Worm (Caenorhabditis elegans) whole organism, young adult: ENCODE data around the gene ncr-1.

Source experiments
- B0035.1 ChIP-seq: sonication (generic microtip); optimal IDR thresholded peaks from 2 replicates; lab custom pipeline; 2016; ENCODE audit warnings: missing genetic modification characterization, mild to moderate bottlenecking, missing compliant biosample characterization, missing genotype, missing genetic modification reagents
- B0336.3 ChIP-seq: fragments of 200-800 bp; sonication (Bioruptor generic); IDR thresholded peaks from 2 replicates; pipeline ENCODE4 v1.3.6; 2022; ENCODE audit warnings: missing genetic modification characterization, missing compliant biosample characterization
- D2030.7 ChIP-seq: fragments of 200-800 bp; sonication (Bioruptor generic); IDR thresholded peaks from 2 replicates; pipeline ENCODE4 v1.3.6; 2022; ENCODE audit warnings: missing genetic modification reagents, missing genetic modification characterization, missing compliant biosample characterization
- F49E8.2 ChIP-seq: sonication (generic microtip); optimal IDR thresholded peaks from 3 replicates; lab custom pipeline; 2017; ENCODE audit warnings: missing genetic modification characterization, mild to moderate bottlenecking, missing compliant biosample characterization, antibody characterized with exemption, moderate library complexity; ENCODE audit not compliant: insufficient read depth
- K11D2.4 ChIP-seq: fragments of 200-800 bp; sonication (Bioruptor generic); IDR thresholded peaks from 2 replicates; pipeline ENCODE4 v1.3.6; 2022; ENCODE audit warnings: missing genetic modification reagents, missing genetic modification characterization, missing compliant biosample characterization
- T07F8.4 ChIP-seq: sonication (generic microtip); optimal IDR thresholded peaks from 2 replicates; lab custom pipeline; 2016; ENCODE audit warnings: mild to moderate bottlenecking, missing genetic modification characterization, moderate library complexity, missing compliant biosample characterization
- ZK185.1 ChIP-seq: sonication (generic microtip); optimal IDR thresholded peaks from 2 replicates; lab custom pipeline; 2016; ENCODE audit warnings: mild to moderate bottlenecking, missing genetic modification characterization, missing compliant biosample characterization; ENCODE audit not compliant: poor library complexity, severe bottlenecking
- aptf-2 ChIP-seq: fragments of 200-800 bp; sonication (Bioruptor generic); conservative IDR thresholded peaks from 2 replicates; pipeline ENCODE4 v1.3.6; 2022; ENCODE audit warnings: missing genetic modification reagents, missing genetic modification characterization, missing compliant biosample characterization
- attf-3 ChIP-seq: fragments of 200-800 bp; sonication (Bioruptor generic); conservative IDR thresholded peaks from 2 replicates; pipeline ENCODE4 v1.3.6; 2022; ENCODE audit warnings: missing genetic modification reagents, missing genetic modification characterization, missing compliant biosample characterization
- attf-6 ChIP-seq: fragments of 200-800 bp; sonication (Bioruptor generic); IDR thresholded peaks from 2 replicates; pipeline ENCODE4 v1.3.6; 2022; ENCODE audit warnings: missing genetic modification reagents, missing genetic modification characterization, missing compliant biosample characterization
- cebp-1 ChIP-seq, 2 experiments: fragments of 200-800 bp in 1 of 2; sonication (Bioruptor generic) in 1 of 2; sonication (generic microtip) in 1 of 2; IDR thresholded peaks in 1 of 2; optimal IDR thresholded peaks in 1 of 2; 2 replicates each; pipeline versions ENCODE4 v1.3.6 to Lab custom; 2017 to 2022; ENCODE audit warnings: missing compliant biosample characterization in 2 of 2, missing genetic modification characterization in 2 of 2, mild to moderate bottlenecking in 1 of 2, missing genetic modification reagents in 1 of 2, moderate library complexity in 1 of 2
- ceh-100 ChIP-seq: fragments of 200-800 bp; sonication (Bioruptor generic); IDR thresholded peaks from 2 replicates; pipeline ENCODE4 v1.3.6; 2022; ENCODE audit warnings: missing genetic modification reagents, missing genetic modification characterization, missing compliant biosample characterization
- ceh-91 ChIP-seq: fragments of 200-800 bp; sonication (Bioruptor generic); IDR thresholded peaks from 2 replicates; pipeline ENCODE4 v1.3.6; 2022; ENCODE audit warnings: missing genetic modification reagents, missing genetic modification characterization, missing compliant biosample characterization
- chd-7 ChIP-seq: sonication (generic microtip); optimal IDR thresholded peaks from 2 replicates; lab custom pipeline; 2016; ENCODE audit warnings: mild to moderate bottlenecking, missing genetic modification characterization, moderate library complexity, missing compliant biosample characterization
- dpl-1 ChIP-seq: fragments of 150-350 bp; optimal IDR thresholded peaks from 2 replicates; lab custom pipeline; 2014; ENCODE audit warnings: missing biosample characterization, missing genetic modification reagents, missing genetic modification characterization
- egl-18 ChIP-seq: fragments of 200-800 bp; sonication (Bioruptor generic); IDR thresholded peaks from 2 replicates; pipeline ENCODE4 v1.3.6; 2022; ENCODE audit warnings: missing genetic modification reagents, missing genetic modification characterization, missing compliant biosample characterization
- ekl-4 ChIP-seq: fragments of 200-800 bp; sonication (Bioruptor generic); IDR thresholded peaks from 2 replicates; pipeline ENCODE4 v1.3.6; 2022; ENCODE audit warnings: missing genetic modification reagents, missing genetic modification characterization, missing compliant biosample characterization
- ets-4 ChIP-seq: fragments of 200-800 bp; sonication (Bioruptor generic); optimal IDR thresholded peaks from 2 replicates; lab custom pipeline; 2018; ENCODE audit warnings: mild to moderate bottlenecking, missing genetic modification characterization, missing compliant biosample characterization
- gei-17 ChIP-seq: fragments of 200-800 bp; sonication (Bioruptor generic); optimal IDR thresholded peaks from 2 replicates; lab custom pipeline; 2018; ENCODE audit warnings: mild to moderate bottlenecking, missing genetic modification characterization, missing compliant biosample characterization
- him-1 ChIP-seq: sonication (generic microtip); optimal IDR thresholded peaks from 2 replicates; lab custom pipeline; 2016; ENCODE audit warnings: missing genotype, missing genetic modification reagents, missing genetic modification characterization, missing compliant biosample characterization
- hlh-12 ChIP-seq: sonication (generic microtip); optimal IDR thresholded peaks from 2 replicates; lab custom pipeline; 2016; ENCODE audit warnings: missing genetic modification characterization, missing compliant biosample characterization
- hlh-26 ChIP-seq: fragments of 200-800 bp; sonication (Bioruptor generic); conservative IDR thresholded peaks from 2 replicates; pipeline ENCODE4 v1.3.6; 2022; ENCODE audit warnings: missing genetic modification reagents, missing genetic modification characterization, missing compliant biosample characterization
- hsf-1 ChIP-seq: fragments of 200-800 bp; sonication (Bioruptor generic); IDR thresholded peaks from 2 replicates; pipeline ENCODE4 v1.3.6; 2022; ENCODE audit warnings: missing genetic modification reagents, missing genetic modification characterization, missing compliant biosample characterization
- lag-1 ChIP-seq: fragments of 200-800 bp; sonication (Bioruptor generic); IDR thresholded peaks from 2 replicates; pipeline ENCODE4 v1.3.6; 2022; ENCODE audit warnings: missing genetic modification reagents, missing genetic modification characterization, missing compliant biosample characterization
- let-526 ChIP-seq: fragments of 200-800 bp; sonication (Bioruptor generic); IDR thresholded peaks from 2 replicates; pipeline ENCODE4 v1.3.6; 2022; ENCODE audit warnings: missing genetic modification reagents, missing genetic modification characterization, missing compliant biosample characterization
- let-607 ChIP-seq, 2 experiments: fragments of 200-800 bp in 1 of 2; sonication (Bioruptor generic) in 1 of 2; sonication (generic microtip) in 1 of 2; optimal IDR thresholded peaks; 2 replicates each; lab custom pipeline; 2016 to 2018; ENCODE audit warnings: mild to moderate bottlenecking in 2 of 2, missing compliant biosample characterization in 2 of 2, missing genetic modification characterization in 2 of 2, moderate library complexity in 2 of 2, missing genotype in 1 of 2
- lin-35 ChIP-seq, 3 experiments: fragments of 150-350 bp in 2 of 3; sonication (generic microtip) in 1 of 3; optimal IDR thresholded peaks; 2 replicates each; lab custom pipeline; 2014 to 2018; ENCODE audit warnings: missing biosample characterization in 3 of 3, missing genetic modification characterization in 3 of 3, missing genetic modification reagents in 3 of 3
- lsl-1 ChIP-seq: fragments of 200-800 bp; sonication (Bioruptor generic); optimal IDR thresholded peaks from 2 replicates; lab custom pipeline; 2018; ENCODE audit warnings: mild to moderate bottlenecking, missing genetic modification characterization, moderate library complexity, missing compliant biosample characterization
- madf-10 ChIP-seq: sonication (generic microtip); optimal IDR thresholded peaks from 2 replicates; lab custom pipeline; 2016; ENCODE audit warnings: mild to moderate bottlenecking, missing genetic modification characterization, missing compliant biosample characterization
- madf-8 ChIP-seq: fragments of 200-800 bp; sonication (Bioruptor generic); conservative IDR thresholded peaks from 2 replicates; pipeline ENCODE4 v1.3.6; 2022; ENCODE audit warnings: missing genetic modification reagents, missing genetic modification characterization, missing compliant biosample characterization
- mcd-1 ChIP-seq: fragments of 200-800 bp; sonication (Bioruptor generic); IDR thresholded peaks from 2 replicates; pipeline ENCODE4 v1.3.6; 2022; ENCODE audit warnings: missing genetic modification reagents, missing genetic modification characterization, missing compliant biosample characterization
- mel-28 ChIP-seq: sonication (generic microtip); optimal IDR thresholded peaks from 2 replicates; lab custom pipeline; 2016; ENCODE audit warnings: borderline replicate concordance, mild to moderate bottlenecking, missing genetic modification characterization, missing compliant biosample characterization
- mxl-1 ChIP-seq: sonication (generic microtip); optimal IDR thresholded peaks from 2 replicates; lab custom pipeline; 2016; ENCODE audit warnings: missing genetic modification characterization, missing compliant biosample characterization
- nfya-2 ChIP-seq: fragments of 200-800 bp; sonication (Bioruptor generic); IDR thresholded peaks from 2 replicates; pipeline ENCODE4 v1.3.6; 2022; ENCODE audit warnings: missing genetic modification reagents, missing genetic modification characterization, missing compliant biosample characterization
- nfyb-1 ChIP-seq: fragments of 200-800 bp; sonication (Bioruptor generic); IDR thresholded peaks from 2 replicates; pipeline ENCODE4 v1.3.6; 2022; ENCODE audit warnings: missing genetic modification reagents, missing genetic modification characterization, missing compliant biosample characterization
- nhr-27 ChIP-seq: fragments of 200-800 bp; sonication (Bioruptor generic); optimal IDR thresholded peaks from 2 replicates; lab custom pipeline; 2018; ENCODE audit warnings: mild to moderate bottlenecking, missing genetic modification characterization, moderate library complexity, missing compliant biosample characterization
- nhr-80 ChIP-seq: sonication (generic microtip); optimal IDR thresholded peaks from 2 replicates; lab custom pipeline; 2016; ENCODE audit warnings: missing genetic modification characterization, missing compliant biosample characterization
- rpc-1 ChIP-seq, 2 experiments: fragments of 150-350 bp in 1 of 2; sonication (generic microtip) in 1 of 2; optimal IDR thresholded peaks; 2 replicates each; lab custom pipeline; 2014 to 2018; ENCODE audit warnings: missing biosample characterization in 1 of 2, missing genetic modification characterization in 1 of 2, missing genetic modification reagents in 1 of 2, missing genotype in 1 of 2
- sdz-38 ChIP-seq: sonication (generic microtip); optimal IDR thresholded peaks from 2 replicates; lab custom pipeline; 2016; ENCODE audit warnings: missing genotype, missing genetic modification characterization, missing compliant biosample characterization
- snpc-1.3 ChIP-seq: sonication (generic microtip); optimal IDR thresholded peaks from 2 replicates; lab custom pipeline; 2017; ENCODE audit warnings: missing genetic modification characterization, mild to moderate bottlenecking, missing compliant biosample characterization, antibody characterized with exemption, moderate library complexity, missing genotype, missing genetic modification reagents; ENCODE audit not compliant: insufficient read depth
- snpc-4 ChIP-seq, 5 experiments: fragments of 150-350 bp in 1 of 5; sonication (generic microtip) in 4 of 5; optimal IDR thresholded peaks; 2 replicates each; lab custom pipeline; 2014 to 2018; ENCODE audit warnings: missing genetic modification characterization in 5 of 5, missing biosample characterization in 3 of 5, antibody characterized with exemption in 2 of 5, mild to moderate bottlenecking in 2 of 5, missing compliant biosample characterization in 2 of 5, missing genotype in 2 of 5, moderate library complexity in 2 of 5, missing genetic modification reagents in 1 of 5
- somi-1 ChIP-seq: fragments of 200-800 bp; sonication (Bioruptor generic); optimal IDR thresholded peaks from 2 replicates; lab custom pipeline; 2018; ENCODE audit warnings: mild to moderate bottlenecking, missing genetic modification characterization, missing compliant biosample characterization
- sptf-2 ChIP-seq: fragments of 200-800 bp; sonication (Bioruptor generic); optimal IDR thresholded peaks from 2 replicates; lab custom pipeline; 2018; ENCODE audit warnings: mild to moderate bottlenecking, missing genetic modification characterization, missing compliant biosample characterization
- xnd-1 ChIP-seq: sonication (generic microtip); optimal IDR thresholded peaks from 2 replicates; lab custom pipeline; 2016; ENCODE audit warnings: missing genotype, missing genetic modification reagents, missing genetic modification characterization, missing compliant biosample characterization
- zfh-2 ChIP-seq: fragments of 200-800 bp; sonication (Bioruptor generic); conservative IDR thresholded peaks from 2 replicates; pipeline ENCODE4 v1.3.6; 2022; ENCODE audit warnings: missing genetic modification reagents, missing genetic modification characterization, missing compliant biosample characterization
- ztf-22 ChIP-seq: fragments of 200-800 bp; sonication (Bioruptor generic); optimal IDR thresholded peaks from 2 replicates; lab custom pipeline; 2018; ENCODE audit warnings: mild to moderate bottlenecking, missing genetic modification characterization, moderate library complexity, missing compliant biosample characterization

ncr-1 gene

ce11 chrX:4469297-4469816 is 19.3 kb downstream of the ncr-1 start, which contains the start of gene asb-2 (continued):
- TF ChIP-seq nfyb-1 (GFP tag; lab: Robert Waterston, UW): no peak; the same call in 1 of the 2 replicates
- TF ChIP-seq ceh-100: no peak
- no peak for TF ChIP-seq snpc-4 (GFP tag; optimal IDR thresholded peaks at IDR 0.05; lab: Kevin White, UChicago)
- TF ChIP-seq snpc-4 (tag; optimal IDR thresholded peaks at IDR 0.05; lab: Kevin White, UChicago): peak in 2 of 4 experiments; percentile 36 to 74
- TF ChIP-seq mel-28 (tag; lab: Kevin White, UChicago): no peak
- TF ChIP-seq T07F8.4 (tag; lab: Kevin White, UChicago): no peak
- no peak for TF ChIP-seq attf-6 (GFP tag; lab: Robert Waterston, UW)
- TF ChIP-seq sptf-2 (GFP tag; lab: Kevin White, UChicago): no peak
- TF ChIP-seq xnd-1 (tag; lab: Kevin White, UChicago): no peak
- no peak for TF ChIP-seq snpc-1.3
- no peak for TF ChIP-seq hlh-12 (tag; lab: Kevin White, UChicago)
- no peak for TF ChIP-seq ets-4
- no peak for TF ChIP-seq F49E8.2 (tag; lab: Kevin White, UChicago)
- TF ChIP-seq D2030.7: no peak
- TF ChIP-seq lin-35 (GFP tag; optimal IDR thresholded peaks at IDR 0.05; lab: Kevin White, UChicago): peak in 1 of 3 experiments; percentile 66
- TF ChIP-seq let-526: no peak
- TF ChIP-seq nhr-27 (tag; lab: Kevin White, UChicago): no peak
- no peak for TF ChIP-seq B0336.3 (GFP tag; lab: Robert Waterston, UW)
- peak; percentile 78 for TF ChIP-seq nhr-80 (tag; lab: Kevin White, UChicago)
- peak; percentile 80 for TF ChIP-seq mcd-1 (GFP tag; lab: Robert Waterston, UW)
- no peak for TF ChIP-seq dpl-1 (GFP tag; lab: Kevin White, UChicago)
- TF ChIP-seq ztf-22: no peak
- no peak for TF ChIP-seq sdz-38 (tag; lab: Kevin White, UChicago)
- 0 out of 2 replicates have a peak, but pooled peaks have one; percentile 12 for TF ChIP-seq cebp-1 (GFP tag; IDR thresholded peaks at IDR 0.05; lab: Robert Waterston, UW)
- TF ChIP-seq cebp-1 (tag; optimal IDR thresholded peaks at IDR 0.05; lab: Kevin White, UChicago): peak; percentile 84
- TF ChIP-seq madf-10 (tag; lab: Kevin White, UChicago): peak; percentile 32
- no peak for TF ChIP-seq nfya-2 (GFP tag; lab: Robert Waterston, UW)
- TF ChIP-seq B0035.1 (tag; lab: Kevin White, UChicago): no peak
- TF ChIP-seq ekl-4 (GFP tag; lab: Robert Waterston, UW): no peak
- TF ChIP-seq gei-17 (GFP tag; lab: Kevin White, UChicago): no peak
- TF ChIP-seq hlh-26 (GFP tag; lab: Robert Waterston, UW): no peak
- TF ChIP-seq attf-3 (GFP tag; lab: Robert Waterston, UW): peak; percentile 94
- no peak for TF ChIP-seq K11D2.4
- TF ChIP-seq zfh-2 (GFP tag; lab: Robert Waterston, UW): no peak
- no peak for TF ChIP-seq ceh-91
- no peak for TF ChIP-seq hsf-1 (GFP tag; lab: Robert Waterston, UW)
- TF ChIP-seq aptf-2: no peak
- no peak for TF ChIP-seq him-1 (tag; lab: Kevin White, UChicago)
- TF ChIP-seq chd-7 (tag; lab: Kevin White, UChicago): no peak
- TF ChIP-seq ZK185.1 (tag; lab: Kevin White, UChicago): peak; percentile 68
- TF ChIP-seq mxl-1: no peak
- no peak for TF ChIP-seq lsl-1 (GFP tag; lab: Kevin White, UChicago)
- TF ChIP-seq somi-1 (GFP tag; lab: Kevin White, UChicago): no peak
- TF ChIP-seq let-607 (tag; optimal IDR thresholded peaks at IDR 0.05; lab: Kevin White, UChicago): peak in 1 of 2 experiments; percentile 46
- no peak for TF ChIP-seq madf-8
- no peak for TF ChIP-seq egl-18 (GFP tag; lab: Robert Waterston, UW)
- TF ChIP-seq rpc-1 (optimal IDR thresholded peaks at IDR 0.05; lab: Kevin White, UChicago): no peak
- TF ChIP-seq rpc-1 (tag; optimal IDR thresholded peaks at IDR 0.05; lab: Kevin White, UChicago): no peak
- no peak for TF ChIP-seq lag-1 (GFP tag; lab: Robert Waterston, UW)
